Worm (Caenorhabditis elegans) whole organism, L3 larva: ENCODE measurements around the gene sftb-6.

Experiments
- R02D3.7 ChIP-seq: fragments of 150-350 bp; optimal IDR thresholded peaks from 2 replicates; lab custom pipeline; 2014; ENCODE audit warnings: missing biosample characterization, missing genetic modification characterization
- ceh-82 ChIP-seq: fragments of 150-350 bp; optimal IDR thresholded peaks from 2 replicates; lab custom pipeline; 2014; ENCODE audit warnings: missing biosample characterization, missing genetic modification characterization
- egl-27 ChIP-seq: sonication (generic microtip); optimal IDR thresholded peaks from 4 replicates; lab custom pipeline; 2017; ENCODE audit warnings: missing biosample characterization, missing genetic modification reagents, missing genetic modification characterization
- egl-5 ChIP-seq: fragments of 150-350 bp; optimal IDR thresholded peaks from 2 replicates; lab custom pipeline; 2017; ENCODE audit warnings: missing biosample characterization, missing genetic modification reagents, missing genetic modification characterization, inconsistent platforms
- elt-1 ChIP-seq: fragments of 150-350 bp; optimal IDR thresholded peaks from 2 replicates; lab custom pipeline; 2014; ENCODE audit warnings: missing biosample characterization, missing genetic modification characterization
- elt-2 ChIP-seq: sonication (generic microtip); optimal IDR thresholded peaks from 2 replicates; lab custom pipeline; 2016; ENCODE audit warnings: missing genetic modification reagents, mild to moderate bottlenecking, missing genetic modification characterization, missing compliant biosample characterization
- fkh-2 ChIP-seq: fragments of 150-350 bp; optimal IDR thresholded peaks from 2 replicates; lab custom pipeline; 2014; ENCODE audit warnings: missing biosample characterization, missing genetic modification reagents, missing genetic modification characterization
- mml-1 ChIP-seq: fragments of 150-350 bp; sonication (generic microtip); optimal IDR thresholded peaks from 3 replicates; lab custom pipeline; 2014; ENCODE audit warnings: missing biosample characterization, missing genetic modification characterization
- nhr-237 ChIP-seq: fragments of 150-350 bp; optimal IDR thresholded peaks from 2 replicates; lab custom pipeline; 2014; ENCODE audit warnings: missing biosample characterization, missing genetic modification characterization
- nhr-67 ChIP-seq: fragments of 150-350 bp; optimal IDR thresholded peaks from 2 replicates; lab custom pipeline; 2014; ENCODE audit warnings: missing biosample characterization, missing genetic modification characterization
- nhr-76 ChIP-seq: fragments of 150-350 bp; sonication (generic microtip); optimal IDR thresholded peaks from 5 replicates; lab custom pipeline; 2014; ENCODE audit warnings: missing biosample characterization, missing genetic modification characterization
- tbx-2 ChIP-seq: sonication (generic microtip); optimal IDR thresholded peaks from 2 replicates; lab custom pipeline; 2016; ENCODE audit warnings: mild to moderate bottlenecking, missing genetic modification characterization, missing compliant biosample characterization
- zag-1 ChIP-seq: fragments of 150-350 bp; optimal IDR thresholded peaks from 2 replicates; lab custom pipeline; 2014; ENCODE audit warnings: missing biosample characterization, missing genetic modification characterization

Gene sftb-6

DNA sequence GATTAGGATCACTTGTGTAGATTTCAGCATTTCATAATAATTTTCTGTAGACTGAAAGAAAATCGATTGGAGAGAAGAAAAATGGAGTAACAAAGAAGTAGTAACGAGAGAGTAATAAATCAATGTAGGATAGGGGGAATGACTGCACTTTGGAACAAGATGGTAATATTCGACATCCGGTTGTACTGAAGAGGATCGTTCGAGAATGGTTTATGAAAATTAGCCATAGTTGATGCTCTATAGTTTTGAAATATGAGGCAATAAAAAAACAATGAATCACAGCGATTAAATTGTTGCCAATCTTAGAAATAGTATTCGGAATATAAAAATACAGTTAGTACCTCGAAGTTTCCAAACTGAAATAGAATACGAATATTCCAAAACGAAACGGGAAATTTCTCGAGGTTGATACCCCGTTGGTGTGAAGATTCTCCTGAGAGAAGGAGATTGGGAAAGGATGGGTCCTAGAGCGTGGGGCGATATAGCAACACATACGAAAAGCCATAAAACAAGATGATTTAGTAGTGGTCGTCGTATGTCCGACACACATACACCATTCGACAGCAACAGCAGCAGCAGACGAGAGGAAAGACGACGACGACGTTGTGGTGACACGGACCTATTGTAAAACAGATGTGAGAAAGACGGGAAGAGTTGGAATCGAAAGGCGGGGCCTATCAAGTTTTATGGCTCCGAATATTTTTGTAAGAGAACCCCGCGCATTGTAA lies 35.5 kb downstream of the sftb-6 start, which contains the start of gene cwn-1:
cwn-1 (minus strand) TSS at position 51 of the 728 bp plus-strand sequence.
- TF ChIP-seq mml-1 (tag; lab: Kevin White, UChicago) (no peak), egl-5 (tag; lab: Kevin White, UChicago) (peak; percentile 68), zag-1 (tag; lab: Kevin White, UChicago) (no peak)

DNA sequence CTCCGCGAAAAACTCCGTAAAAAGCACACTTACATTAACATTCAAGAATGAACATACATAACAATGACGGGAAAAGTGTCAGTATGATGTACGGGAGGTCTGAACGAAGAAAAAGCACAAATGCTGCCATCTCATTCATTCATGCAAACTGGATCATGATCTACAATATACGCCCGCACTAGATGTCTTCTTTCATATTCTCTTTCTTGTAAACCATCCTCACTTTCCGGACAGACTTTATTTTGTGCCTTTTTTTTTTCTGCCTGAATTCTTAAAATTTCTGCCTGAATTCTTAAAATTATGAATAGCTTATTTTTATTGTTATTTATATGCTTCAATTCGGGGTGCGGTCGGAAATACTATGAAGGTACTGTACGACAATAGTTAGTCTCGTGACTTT lies 37.0 kb downstream of the sftb-6 start, which contains the start of gene K10B4.1:
K10B4.1 (plus strand) TSS at position 301 of the 400 bp plus-strand sequence.
- TF ChIP-seq nhr-237 (no peak), fkh-2 (tag; lab: Kevin White, UChicago) (no peak), elt-1 (tag; lab: Kevin White, UChicago) (no peak), egl-27 (tag; lab: Kevin White, UChicago) (no peak)

DNA sequence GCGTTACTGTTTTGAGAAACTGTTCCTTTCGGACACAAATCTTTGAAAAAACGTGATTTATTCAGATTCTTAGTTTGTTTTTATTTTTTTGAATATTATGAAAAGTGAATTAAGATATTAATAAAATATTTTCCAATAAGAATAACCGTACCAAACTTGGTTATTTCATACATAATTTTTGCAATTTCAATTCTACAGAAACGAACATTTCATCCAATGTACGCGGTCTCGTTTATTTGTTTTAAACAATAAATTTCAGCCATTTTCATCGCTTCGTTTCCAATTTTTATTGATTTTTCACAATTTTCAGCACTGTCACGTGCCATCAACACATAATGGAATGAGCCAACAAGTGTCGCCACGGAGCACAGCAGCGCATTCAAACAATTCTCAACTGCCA lies 48.7 kb downstream of the sftb-6 start, which contains the start of gene T25D3.4:
T25D3.4 (plus strand) TSS at position 301 of the 400 bp plus-strand sequence.
- TF ChIP-seq nhr-67 (tag; lab: Kevin White, UChicago) = no peak
- peak; percentile 17 for TF ChIP-seq elt-2 (tag; lab: Kevin White, UChicago)
- TF ChIP-seq fkh-2 (tag; lab: Kevin White, UChicago) = no peak
- no peak for TF ChIP-seq nhr-76 (tag; lab: Kevin White, UChicago)
- TF ChIP-seq ceh-82 (tag; lab: Kevin White, UChicago) = no peak
- TF ChIP-seq egl-27 (tag; lab: Kevin White, UChicago) = no peak
- no peak for TF ChIP-seq R02D3.7 (tag; lab: Kevin White, UChicago)
- TF ChIP-seq tbx-2 = no peak
